Fruit fly (Drosophila melanogaster) whole organism, prepupa: ENCODE data around the gene Ccdc39.

ENCODE experiments used
- Blimp-1 ChIP-seq: fragments of 200-800 bp; sonication (Bioruptor generic); optimal IDR thresholded peaks from 3 replicates; lab custom pipeline; 2017; ENCODE audit warnings: missing biosample characterization, missing genetic modification characterization, mild to moderate bottlenecking, moderate library complexity, missing genetic modification reagents
- CG10631 ChIP-seq: fragments of 200-800 bp; sonication (Bioruptor generic); optimal IDR thresholded peaks from 2 replicates; lab custom pipeline; 2016; ENCODE audit warnings: missing biosample characterization, missing genetic modification characterization
- CG10669 ChIP-seq: fragments of 200-800 bp; sonication (Bioruptor generic); optimal IDR thresholded peaks from 3 replicates; lab custom pipeline; 2018; ENCODE audit warnings: missing biosample characterization, mild to moderate bottlenecking, missing genetic modification characterization, moderate library complexity
- CG11762 ChIP-seq: fragments of 200-800 bp; sonication (Bioruptor generic); optimal IDR thresholded peaks from 3 replicates; lab custom pipeline; 2016; ENCODE audit warnings: missing biosample characterization, missing genetic modification characterization; ENCODE audit not compliant: insufficient read depth
- CG11902 ChIP-seq: fragments of 200-800 bp; sonication (Bioruptor generic); optimal IDR thresholded peaks from 3 replicates; lab custom pipeline; 2016; ENCODE audit warnings: missing biosample characterization, missing genetic modification characterization
- CG15336 ChIP-seq: fragments of 200-800 bp; sonication (Bioruptor generic); IDR thresholded peaks from 2 replicates; pipeline ENCODE4 v1.3.6; 2022; ENCODE audit warnings: missing biosample characterization, missing genetic modification characterization
- CG1621 ChIP-seq: fragments of 200-800 bp; sonication (Bioruptor generic); optimal IDR thresholded peaks from 3 replicates; lab custom pipeline; 2018; ENCODE audit warnings: missing biosample characterization, mild to moderate bottlenecking, missing genetic modification characterization
- CG31627 ChIP-seq: fragments of 200-800 bp; sonication (Bioruptor generic); optimal IDR thresholded peaks from 3 replicates; lab custom pipeline; 2016; ENCODE audit warnings: missing biosample characterization, missing genetic modification characterization
- CG3919 ChIP-seq: fragments of 200-800 bp; sonication (Bioruptor generic); optimal IDR thresholded peaks from 3 replicates; lab custom pipeline; 2016; ENCODE audit warnings: missing biosample characterization, missing genetic modification characterization
- CG4318 ChIP-seq: fragments of 200-800 bp; sonication (Bioruptor generic); optimal IDR thresholded peaks from 3 replicates; lab custom pipeline; 2017; ENCODE audit warnings: missing biosample characterization, mild to moderate bottlenecking, missing genetic modification characterization
- CG6276 ChIP-seq: fragments of 200-800 bp; sonication (Bioruptor generic); optimal IDR thresholded peaks from 2 replicates; lab custom pipeline; 2017; ENCODE audit warnings: missing biosample characterization, mild to moderate bottlenecking, missing genetic modification characterization
- CG6792 ChIP-seq: fragments of 200-800 bp; sonication (Bioruptor generic); optimal IDR thresholded peaks from 3 replicates; lab custom pipeline; 2016; ENCODE audit warnings: missing biosample characterization, missing genetic modification characterization
- CG6808 ChIP-seq: fragments of 200-800 bp; sonication (Bioruptor generic); optimal IDR thresholded peaks from 3 replicates; lab custom pipeline; 2017; ENCODE audit warnings: missing biosample characterization, missing genetic modification characterization, mild to moderate bottlenecking, moderate library complexity, missing genetic modification reagents
- CG6854 ChIP-seq: fragments of 200-800 bp; sonication (Bioruptor generic); optimal IDR thresholded peaks from 2 replicates; lab custom pipeline; 2017; ENCODE audit warnings: missing biosample characterization, mild to moderate bottlenecking, missing genetic modification characterization
- CG7368 ChIP-seq: fragments of 200-800 bp; sonication (Bioruptor generic); optimal IDR thresholded peaks from 3 replicates; lab custom pipeline; 2016; ENCODE audit warnings: missing biosample characterization, missing genetic modification characterization
- CG8119 ChIP-seq: fragments of 200-800 bp; sonication (Bioruptor generic); IDR thresholded peaks from 3 replicates; pipeline ENCODE4 v1.3.6; 2022; ENCODE audit warnings: missing biosample characterization, missing genetic modification characterization
- CG8319 ChIP-seq: fragments of 200-800 bp; sonication (Bioruptor generic); optimal IDR thresholded peaks from 3 replicates; lab custom pipeline; 2016; ENCODE audit warnings: missing biosample characterization, missing genetic modification characterization
- CG8632 ChIP-seq: fragments of 200-800 bp; sonication (Bioruptor generic); optimal IDR thresholded peaks from 3 replicates; lab custom pipeline; 2016; ENCODE audit warnings: missing biosample characterization, missing genetic modification characterization
- CG9139 ChIP-seq: fragments of 200-800 bp; sonication (Bioruptor generic); optimal IDR thresholded peaks from 3 replicates; lab custom pipeline; 2017; ENCODE audit warnings: missing biosample characterization, mild to moderate bottlenecking, missing genetic modification characterization
- Eip75B ChIP-seq: fragments of 200-800 bp; sonication (Bioruptor generic); optimal IDR thresholded peaks from 3 replicates; lab custom pipeline; 2016; ENCODE audit warnings: missing biosample characterization, missing genetic modification characterization
- Eip78C ChIP-seq: fragments of 200-800 bp; sonication (Bioruptor generic); peaks from one replicate; lab custom pipeline; 2016; ENCODE audit warnings: missing biosample characterization, missing genetic modification characterization
- Ets21C ChIP-seq: fragments of 200-800 bp; sonication (Bioruptor generic); optimal IDR thresholded peaks from 3 replicates; lab custom pipeline; 2016; ENCODE audit warnings: missing biosample characterization, missing genetic modification characterization
- Ets96B ChIP-seq: fragments of 200-800 bp; optimal IDR thresholded peaks from 2 replicates; lab custom pipeline; 2019; ENCODE audit warnings: missing biosample characterization, mild to moderate bottlenecking, missing genetic modification characterization, moderate library complexity
- Gug ChIP-seq: fragments of 200-800 bp; sonication (Bioruptor generic); IDR thresholded peaks from 2 replicates; pipeline ENCODE4 v1.3.6; 2022; ENCODE audit warnings: missing biosample characterization, missing genetic modification characterization
- Hr38 ChIP-seq: sonication (Bioruptor generic); optimal IDR thresholded peaks from 2 replicates; lab custom pipeline; 2016; ENCODE audit warnings: missing biosample characterization, missing genetic modification characterization
- Hr39 ChIP-seq: fragments of 200-800 bp; sonication (Bioruptor generic); optimal IDR thresholded peaks from 2 replicates; lab custom pipeline; 2016; ENCODE audit warnings: missing biosample characterization, missing genetic modification characterization
- Hr4 ChIP-seq: fragments of 200-800 bp; sonication (Bioruptor generic); optimal IDR thresholded peaks from 3 replicates; lab custom pipeline; 2016; ENCODE audit warnings: missing biosample characterization, missing genetic modification characterization
- OdsH ChIP-seq: fragments of 200-800 bp; sonication (Bioruptor generic); optimal IDR thresholded peaks from 3 replicates; lab custom pipeline; 2016; ENCODE audit warnings: missing biosample characterization, missing genetic modification characterization
- Smox ChIP-seq: fragments of 200-800 bp; sonication (Bioruptor generic); optimal IDR thresholded peaks from 3 replicates; lab custom pipeline; 2016; ENCODE audit warnings: missing biosample characterization, missing genetic modification characterization
- Sox14 ChIP-seq: fragments of 200-800 bp; sonication (Bioruptor generic); optimal IDR thresholded peaks from 3 replicates; lab custom pipeline; 2016; ENCODE audit warnings: missing biosample characterization, missing genetic modification characterization
- achi ChIP-seq: fragments of 200-800 bp; sonication (Bioruptor generic); optimal IDR thresholded peaks from 3 replicates; lab custom pipeline; 2016; ENCODE audit warnings: missing biosample characterization, missing genetic modification characterization
- acj6 ChIP-seq: fragments of 200-800 bp; sonication (Bioruptor generic); optimal IDR thresholded peaks from 3 replicates; lab custom pipeline; 2016; ENCODE audit warnings: missing biosample characterization, missing genetic modification characterization
- dsx ChIP-seq: fragments of 200-800 bp; optimal IDR thresholded peaks from 3 replicates; lab custom pipeline; 2019; ENCODE audit warnings: missing biosample characterization, mild to moderate bottlenecking, missing genetic modification characterization, moderate library complexity; ENCODE audit not compliant: poor library complexity, severe bottlenecking
- eg ChIP-seq: fragments of 200-800 bp; sonication (Bioruptor generic); IDR thresholded peaks from 3 replicates; pipeline ENCODE4 v1.3.6; 2022; ENCODE audit warnings: missing biosample characterization, missing genetic modification characterization
- esn ChIP-seq: fragments of 200-800 bp; sonication (Bioruptor generic); optimal IDR thresholded peaks from 2 replicates; lab custom pipeline; 2016; ENCODE audit warnings: missing biosample characterization, mild to moderate bottlenecking, missing genetic modification characterization, moderate library complexity
- fd85E ChIP-seq: fragments of 200-800 bp; sonication (Bioruptor generic); optimal IDR thresholded peaks from 3 replicates; lab custom pipeline; 2016; ENCODE audit warnings: missing biosample characterization, missing genetic modification characterization
- fkh ChIP-seq: fragments of 200-800 bp; sonication (Bioruptor generic); optimal IDR thresholded peaks from 3 replicates; lab custom pipeline; 2017; ENCODE audit warnings: missing biosample characterization, mild to moderate bottlenecking, missing genetic modification characterization, moderate library complexity
- lz ChIP-seq: fragments of 200-800 bp; sonication (Bioruptor generic); optimal IDR thresholded peaks from 3 replicates; lab custom pipeline; 2016; ENCODE audit warnings: missing biosample characterization, missing genetic modification characterization
- net ChIP-seq: fragments of 200-800 bp; sonication (Bioruptor generic); optimal IDR thresholded peaks from 3 replicates; lab custom pipeline; 2016; ENCODE audit warnings: missing biosample characterization, missing genetic modification characterization
- salr ChIP-seq, 2 experiments: fragments of 200-800 bp; sonication (Bioruptor generic); optimal IDR thresholded peaks; 3 replicates each; lab custom pipeline; 2016 to 2018; ENCODE audit warnings: missing biosample characterization in 2 of 2, missing genetic modification characterization in 2 of 2, mild to moderate bottlenecking in 1 of 2
- spab ChIP-seq: fragments of 200-800 bp; sonication (Bioruptor generic); optimal IDR thresholded peaks from 2 replicates; lab custom pipeline; 2017; ENCODE audit warnings: missing biosample characterization, mild to moderate bottlenecking, missing genetic modification characterization, missing genetic modification reagents
- topi ChIP-seq: fragments of 200-800 bp; sonication (Bioruptor generic); optimal IDR thresholded peaks from 3 replicates; lab custom pipeline; 2016; ENCODE audit warnings: missing biosample characterization, missing genetic modification characterization

The Ccdc39 gene

DNA sequence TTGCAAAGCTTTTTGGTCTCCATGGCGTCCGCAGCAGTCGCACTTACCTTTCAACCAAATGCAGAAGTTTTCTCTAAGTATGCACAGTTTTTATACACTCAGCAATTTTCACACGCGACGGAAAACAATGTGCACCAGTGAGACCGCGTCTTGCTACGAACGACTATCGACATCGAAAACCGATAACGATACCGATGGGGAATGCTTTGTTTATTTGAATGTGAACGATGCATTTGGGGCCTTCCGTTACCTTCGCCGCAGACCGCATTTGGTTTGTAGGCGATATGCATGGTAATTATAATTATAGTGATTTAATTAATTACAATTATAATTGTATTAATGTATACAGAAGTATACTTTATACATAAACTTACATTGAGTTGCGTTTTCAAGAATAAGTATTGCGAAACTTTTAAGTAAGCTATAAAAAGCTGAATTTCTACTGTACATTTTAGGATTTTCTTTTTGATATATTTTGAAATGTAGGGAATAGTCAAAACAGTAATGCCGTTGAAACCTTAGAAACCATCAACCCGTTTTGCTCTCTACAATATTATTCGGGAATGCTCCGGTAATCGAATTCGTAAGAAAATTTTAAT lies 27.5 kb upstream of the Ccdc39 start, which contains the start of the genes Hus1-like and ctrip (continued):
- TF ChIP-seq CG6276 (no peak), salr (GFP tag; optimal IDR thresholded peaks at IDR 0.05; lab: Kevin White, UChicago) (no peak), esn (GFP tag; lab: Kevin White, UChicago) (peak; percentile 23), Sox14 (peak; percentile 58), Ets96B (tag; lab: Kevin White, UChicago) (no peak), CG6854 (GFP tag; lab: Kevin White, UChicago) (no peak), dsx (peak; percentile 46)

dm6 chr3R:4811124-4811935 lies 26.8 kb upstream of the Ccdc39 start, which contains the start of gene Gmppb:
Gene Gmppb, plus strand, starts transcription at chr3R:4811444.
- no peak for TF ChIP-seq CG15336 (GFP tag; lab: Robert Waterston, UW)
- peak; percentile 54 for TF ChIP-seq Blimp-1 (GFP tag; lab: Kevin White, UChicago)
- peak; percentile 62 for TF ChIP-seq CG6854 (GFP tag; lab: Kevin White, UChicago)
- peak; percentile 70 for TF ChIP-seq Eip78C (GFP tag; lab: Kevin White, UChicago)
- 0 out of 3 replicates have a peak, but pooled peaks have one; percentile 10 for TF ChIP-seq CG8119 (GFP tag; lab: Robert Waterston, UW)

dm6 chr3R:4809944-4810653 lies 25.6 kb upstream of the Ccdc39 start:
- TF ChIP-seq CG6808 (GFP tag; lab: Kevin White, UChicago) (peak; percentile 56), CG11762 (GFP tag; lab: Kevin White, UChicago) (no peak), CG6792 (GFP tag; lab: Kevin White, UChicago) (peak; percentile 19), salr (GFP tag; optimal IDR thresholded peaks at IDR 0.05; lab: Kevin White, UChicago) (no peak), Gug (GFP tag; lab: Robert Waterston, UW) (no peak), Hr4 (GFP tag; lab: Kevin White, UChicago) (no peak), CG11902 (GFP tag; lab: Kevin White, UChicago) (no peak), Ets21C (GFP tag; lab: Kevin White, UChicago) (no peak), Smox (GFP tag; lab: Kevin White, UChicago) (no peak), lz (GFP tag; lab: Kevin White, UChicago) (peak; percentile 12), CG10631 (GFP tag; lab: Kevin White, UChicago) (no peak), Eip78C (GFP tag; lab: Kevin White, UChicago) (peak; percentile 74), CG8632 (GFP tag; lab: Kevin White, UChicago) (no peak), net (GFP tag; lab: Kevin White, UChicago) (peak; percentile 9), dsx (peak; percentile 90), eg (GFP tag; lab: Robert Waterston, UW) (no peak), CG6276 (no peak), fd85E (GFP tag; lab: Kevin White, UChicago) (no peak), spab (GFP tag; lab: Kevin White, UChicago) (peak; percentile 1), CG1621 (peak; percentile 42), Sox14 (peak; percentile 94), Hr39 (GFP tag; lab: Kevin White, UChicago) (no peak), acj6 (GFP tag; lab: Kevin White, UChicago) (no peak), CG10669 (GFP tag; lab: Kevin White, UChicago) (no peak), OdsH (no peak), fkh (GFP tag; lab: Kevin White, UChicago) (peak; percentile 91), CG31627 (no peak), achi (GFP tag; lab: Kevin White, UChicago) (no peak), CG7368 (peak; percentile 10), Ets96B (tag; lab: Kevin White, UChicago) (peak; percentile 4), CG3919 (GFP tag; lab: Kevin White, UChicago) (peak; percentile 30), Hr38 (GFP tag; lab: Kevin White, UChicago) (no peak), Blimp-1 (GFP tag; lab: Kevin White, UChicago) (peak; percentile 58), CG4318 (GFP tag; lab: Kevin White, UChicago) (no peak), CG6854 (GFP tag; lab: Kevin White, UChicago) (peak; percentile 68), Eip75B (peak; percentile 64), topi (GFP tag; lab: Kevin White, UChicago) (peak; percentile 49), CG8319 (GFP tag; lab: Kevin White, UChicago) (no peak), CG9139 (GFP tag; lab: Kevin White, UChicago) (peak; percentile 35)
